Worm (Caenorhabditis elegans) whole organism, late embryonic: Measurements from ENCODE around the gene srh-250.

Experiments used
- Y22D7AL.16 ChIP-seq: sonication (generic microtip); optimal IDR thresholded peaks from 2 replicates; lab custom pipeline; 2016; ENCODE audit warnings: missing genetic modification characterization, missing compliant biosample characterization
- elt-2 ChIP-seq: sonication (generic microtip); optimal IDR thresholded peaks from 2 replicates; lab custom pipeline; 2016; ENCODE audit warnings: missing genetic modification reagents, missing genetic modification characterization, missing compliant biosample characterization
- hlh-13 ChIP-seq: fragments of 200-800 bp; sonication (Bioruptor generic); optimal IDR thresholded peaks from 2 replicates; lab custom pipeline; 2018; ENCODE audit warnings: mild to moderate bottlenecking, missing genetic modification characterization, missing compliant biosample characterization
- pha-4 ChIP-seq: fragments of 150-350 bp; optimal IDR thresholded peaks from 2 replicates; lab custom pipeline; 2018; ENCODE audit warnings: missing biosample characterization, missing genetic modification reagents, missing genetic modification characterization
- sox-4 ChIP-seq: sonication (generic microtip); optimal IDR thresholded peaks from 2 replicates; lab custom pipeline; 2017; ENCODE audit warnings: mild to moderate bottlenecking, missing genetic modification characterization, inconsistent platforms, missing compliant biosample characterization
- ttx-3 ChIP-seq: sonication (generic microtip); optimal IDR thresholded peaks from 2 replicates; lab custom pipeline; 2016; ENCODE audit warnings: missing genetic modification reagents, missing genetic modification characterization, missing compliant biosample characterization
- ztf-16 ChIP-seq: sonication (generic microtip); optimal IDR thresholded peaks from 2 replicates; lab custom pipeline; 2017; ENCODE audit warnings: missing genetic modification characterization, missing compliant biosample characterization

ce11 chrII:3897758-3898494 is 19.5 kb downstream of the srh-250 start, which contains the start of gene F53C3.6:
- TF ChIP-seq ztf-16 = no peak
- no peak for TF ChIP-seq pha-4 (tag; lab: Kevin White, UChicago)
- no peak for TF ChIP-seq sox-4
- TF ChIP-seq elt-2 = no peak
- TF ChIP-seq Y22D7AL.16 = no peak
- TF ChIP-seq hlh-13 (GFP tag; lab: Kevin White, UChicago) = no peak
- TF ChIP-seq ttx-3 (tag; lab: Kevin White, UChicago) = no peak
